Worm (Caenorhabditis elegans) whole organism, L4 larva: Measurements from ENCODE around the gene F19C7.2.

Source experiments
- egl-27 ChIP-seq: sonication (generic microtip); optimal IDR thresholded peaks from 3 replicates; lab custom pipeline; 2017; ENCODE audit warnings: missing biosample characterization, missing genetic modification reagents, missing genetic modification characterization
- jun-1 ChIP-seq: fragments of 150-350 bp; optimal IDR thresholded peaks from 2 replicates; lab custom pipeline; 2014; ENCODE audit warnings: missing biosample characterization, missing genetic modification reagents, missing genetic modification characterization
- skn-1 ChIP-seq: fragments of 150-350 bp; optimal IDR thresholded peaks from 2 replicates; lab custom pipeline; 2014; ENCODE audit warnings: missing biosample characterization, missing genetic modification characterization
- ztf-11 ChIP-seq: fragments of 150-350 bp; optimal IDR thresholded peaks from 2 replicates; lab custom pipeline; 2014; ENCODE audit warnings: missing biosample characterization, missing genetic modification characterization

ce11 chrIV:4587532-4587931 is 12.2 kb upstream of the F19C7.2 start:
- TF ChIP-seq skn-1 (tag; lab: Kevin White, UChicago) (no peak), egl-27 (tag; lab: Kevin White, UChicago) (no peak), ztf-11 (tag; lab: Kevin White, UChicago) (no peak), jun-1 (tag; lab: Kevin White, UChicago) (no peak)
